Worm (Caenorhabditis elegans) whole organism, L2 larva: ENCODE measurements around the gene F29C4.4.

Source experiments
- F13H6.1 ChIP-seq: sonication (generic microtip); optimal IDR thresholded peaks from 2 replicates; lab custom pipeline; 2016; ENCODE audit warnings: missing genetic modification characterization, missing compliant biosample characterization
- R02D3.7 ChIP-seq: fragments of 150-350 bp; optimal IDR thresholded peaks from 2 replicates; lab custom pipeline; 2014; ENCODE audit warnings: missing biosample characterization, missing genetic modification characterization
- Y55F3AM.14 ChIP-seq: fragments of 200-800 bp; sonication (Bioruptor generic); optimal IDR thresholded peaks from 2 replicates; lab custom pipeline; 2018; ENCODE audit warnings: mild to moderate bottlenecking, missing genetic modification characterization, missing compliant biosample characterization
- ZK546.5 ChIP-seq: sonication (generic microtip); optimal IDR thresholded peaks from 2 replicates; lab custom pipeline; 2017; ENCODE audit warnings: missing biosample characterization, missing genetic modification characterization
- alr-1 ChIP-seq: fragments of 150-350 bp; optimal IDR thresholded peaks from 2 replicates; lab custom pipeline; 2014; ENCODE audit warnings: missing biosample characterization, missing genetic modification characterization
- aly-2 ChIP-seq: fragments of 150-350 bp; optimal IDR thresholded peaks from 2 replicates; lab custom pipeline; 2014; ENCODE audit warnings: missing biosample characterization, missing genetic modification characterization
- ama-1 ChIP-seq: fragments of 150-350 bp; optimal IDR thresholded peaks from 2 replicates; lab custom pipeline; 2018; ENCODE audit warnings: inconsistent platforms
- ceh-16 ChIP-seq: fragments of 150-350 bp; optimal IDR thresholded peaks from 2 replicates; lab custom pipeline; 2014; ENCODE audit warnings: missing biosample characterization, missing genetic modification characterization
- ceh-82 ChIP-seq: fragments of 150-350 bp; optimal IDR thresholded peaks from 2 replicates; lab custom pipeline; 2014; ENCODE audit warnings: missing biosample characterization, missing genetic modification characterization
- dmd-4 ChIP-seq: sonication (generic microtip); optimal IDR thresholded peaks from 2 replicates; lab custom pipeline; 2017; ENCODE audit warnings: missing biosample characterization, missing genetic modification characterization
- egl-27 ChIP-seq: sonication (generic microtip); optimal IDR thresholded peaks from 3 replicates; lab custom pipeline; 2017; ENCODE audit warnings: missing biosample characterization, missing genetic modification reagents, missing genetic modification characterization
- elt-1 ChIP-seq: fragments of 150-350 bp; optimal IDR thresholded peaks from 2 replicates; lab custom pipeline; 2014; ENCODE audit warnings: missing biosample characterization, missing genetic modification characterization
- elt-3 ChIP-seq: sonication (generic microtip); optimal IDR thresholded peaks from 2 replicates; lab custom pipeline; 2017; ENCODE audit warnings: missing biosample characterization, missing genetic modification characterization
- fos-1 ChIP-seq: fragments of 150-350 bp; optimal IDR thresholded peaks from 2 replicates; lab custom pipeline; 2014; ENCODE audit warnings: missing biosample characterization, missing genetic modification characterization
- gmeb-1 ChIP-seq: fragments of 150-350 bp; optimal IDR thresholded peaks from 2 replicates; lab custom pipeline; 2014; ENCODE audit warnings: missing biosample characterization, missing genetic modification characterization
- lin-11 ChIP-seq: fragments of 150-350 bp; sonication (generic microtip); optimal IDR thresholded peaks from 2 replicates; lab custom pipeline; 2014; ENCODE audit warnings: missing biosample characterization, missing genetic modification characterization, inconsistent platforms, mixed read lengths
- lin-13 ChIP-seq: fragments of 150-350 bp; optimal IDR thresholded peaks from 2 replicates; lab custom pipeline; 2014; ENCODE audit warnings: missing biosample characterization, missing genetic modification reagents, missing genetic modification characterization
- lin-39 ChIP-seq: fragments of 150-350 bp; optimal IDR thresholded peaks from 2 replicates; lab custom pipeline; 2014; ENCODE audit warnings: missing biosample characterization, missing genetic modification reagents, missing genetic modification characterization
- lsy-2 ChIP-seq, 2 experiments: fragments of 150-350 bp in 1 of 2; sonication (generic microtip) in 1 of 2; optimal IDR thresholded peaks; 2 replicates each; lab custom pipeline; 2014 to 2017; ENCODE audit warnings: missing biosample characterization in 2 of 2, missing genetic modification characterization in 2 of 2
- mab-5 ChIP-seq: fragments of 150-350 bp; optimal IDR thresholded peaks from 2 replicates; lab custom pipeline; 2014; ENCODE audit warnings: missing biosample characterization, missing genetic modification characterization
- mbf-1 ChIP-seq: sonication (generic microtip); optimal IDR thresholded peaks from 2 replicates; lab custom pipeline; 2017; ENCODE audit warnings: missing biosample characterization, missing genetic modification characterization
- nhr-11 ChIP-seq: fragments of 150-350 bp; optimal IDR thresholded peaks from 2 replicates; lab custom pipeline; 2014; ENCODE audit warnings: missing biosample characterization, missing genetic modification characterization
- nhr-12 ChIP-seq: fragments of 150-350 bp; optimal IDR thresholded peaks from 2 replicates; lab custom pipeline; 2014; ENCODE audit warnings: missing biosample characterization, missing genetic modification characterization
- nhr-129 ChIP-seq: fragments of 150-350 bp; optimal IDR thresholded peaks from 2 replicates; lab custom pipeline; 2014; ENCODE audit warnings: missing biosample characterization, missing genetic modification characterization
- nhr-23 ChIP-seq: fragments of 150-350 bp; optimal IDR thresholded peaks from 2 replicates; lab custom pipeline; 2014; ENCODE audit warnings: missing biosample characterization, missing genetic modification reagents, missing genetic modification characterization
- nhr-237 ChIP-seq: fragments of 150-350 bp; optimal IDR thresholded peaks from 2 replicates; lab custom pipeline; 2014; ENCODE audit warnings: missing biosample characterization, missing genetic modification characterization
- nhr-6 ChIP-seq: fragments of 150-350 bp; optimal IDR thresholded peaks from 2 replicates; lab custom pipeline; 2014; ENCODE audit warnings: missing biosample characterization, missing genetic modification characterization
- nhr-77 ChIP-seq: fragments of 150-350 bp; optimal IDR thresholded peaks from 2 replicates; lab custom pipeline; 2014; ENCODE audit warnings: missing biosample characterization, missing genetic modification characterization
- sem-4 ChIP-seq: fragments of 150-350 bp; optimal IDR thresholded peaks from 2 replicates; lab custom pipeline; 2014; ENCODE audit warnings: missing biosample characterization, missing genetic modification reagents, missing genetic modification characterization
- skn-1 ChIP-seq: sonication (generic microtip); optimal IDR thresholded peaks from 2 replicates; lab custom pipeline; 2017; ENCODE audit warnings: missing biosample characterization, missing genetic modification characterization
- sma-9 ChIP-seq, 2 experiments: fragments of 150-350 bp in 1 of 2; sonication (generic microtip) in 1 of 2; optimal IDR thresholded peaks; 2 replicates each; lab custom pipeline; 2014 to 2016; ENCODE audit warnings: missing genetic modification characterization in 2 of 2, mild to moderate bottlenecking in 1 of 2, missing biosample characterization in 1 of 2, missing compliant biosample characterization in 1 of 2, missing genetic modification reagents in 1 of 2, moderate library complexity in 1 of 2
- unc-39 ChIP-seq: fragments of 150-350 bp; optimal IDR thresholded peaks from 2 replicates; lab custom pipeline; 2014; ENCODE audit warnings: missing biosample characterization, missing genetic modification characterization
- unc-62 ChIP-seq: fragments of 150-350 bp; optimal IDR thresholded peaks from 2 replicates; lab custom pipeline; 2014; ENCODE audit warnings: missing biosample characterization, missing genetic modification reagents, missing genetic modification characterization
- zag-1 ChIP-seq: fragments of 150-350 bp; optimal IDR thresholded peaks from 2 replicates; lab custom pipeline; 2014; ENCODE audit warnings: missing biosample characterization, missing genetic modification characterization
- ztf-4 ChIP-seq: fragments of 150-350 bp; optimal IDR thresholded peaks from 2 replicates; lab custom pipeline; 2014; ENCODE audit warnings: missing biosample characterization, missing genetic modification characterization

The F29C4.4 gene

ce11 chrIV:143807-144371, 32.4 kb downstream of the F29C4.4 start (continued):
- TF ChIP-seq R02D3.7 (tag; lab: Kevin White, UChicago) (no peak), fos-1 (tag; lab: Kevin White, UChicago) (peak; percentile 46), ceh-16 (no peak), unc-62 (GFP tag; lab: Kevin White, UChicago) (no peak), nhr-237 (tag; lab: Kevin White, UChicago) (no peak), ZK546.5 (tag; lab: Kevin White, UChicago) (no peak), lin-13 (GFP tag; lab: Kevin White, UChicago) (peak; percentile 41), dmd-4 (tag; lab: Kevin White, UChicago) (no peak), F13H6.1 (tag; lab: Kevin White, UChicago) (peak; percentile 56), elt-1 (no peak), Y55F3AM.14 (GFP tag; lab: Kevin White, UChicago) (peak; percentile 7), lin-11 (peak; percentile 48), nhr-23 (tag; lab: Kevin White, UChicago) (no peak), mab-5 (tag; lab: Kevin White, UChicago) (peak; percentile 1), nhr-129 (tag; lab: Kevin White, UChicago) (peak; percentile 83), gmeb-1 (tag; lab: Kevin White, UChicago) (peak; percentile 41), mbf-1 (tag; lab: Kevin White, UChicago) (no peak), lsy-2 (tag; optimal IDR thresholded peaks at IDR 0.05; lab: Kevin White, UChicago) (peak; percentile 32 to 55), nhr-6 (tag; lab: Kevin White, UChicago) (no peak)
- TF ChIP-seq, all 48 proteins: peak for 14

- TF ChIP-seq alr-1 (tag; lab: Kevin White, UChicago) (no peak), fos-1 (tag; lab: Kevin White, UChicago) (no peak), ceh-82 (tag; lab: Kevin White, UChicago) (no peak), skn-1 (tag; lab: Kevin White, UChicago) (no peak), ztf-4 (no peak), lin-13 (GFP tag; lab: Kevin White, UChicago) (no peak), zag-1 (no peak), lsy-2 (tag; optimal IDR thresholded peaks at IDR 0.05; lab: Kevin White, UChicago) (no peak), ama-1 (no peak), unc-39 (tag; lab: Kevin White, UChicago) (no peak), nhr-23 (tag; lab: Kevin White, UChicago) (no peak), nhr-12 (tag; lab: Kevin White, UChicago) (no peak), gmeb-1 (tag; lab: Kevin White, UChicago) (no peak), Y55F3AM.14 (GFP tag; lab: Kevin White, UChicago) (no peak)
Measured at ce11 chrIV:147819-148218, 36.3 kb downstream of the F29C4.4 start, which contains the start of gene col-99. Gene col-99, minus strand, starts transcription at chrIV:147919.

- TF ChIP-seq ceh-82 (tag; lab: Kevin White, UChicago), result no peak
- TF ChIP-seq lsy-2 (tag; optimal IDR thresholded peaks at IDR 0.05; lab: Kevin White, UChicago), result no peak
- no peak for TF ChIP-seq sem-4 (tag; lab: Kevin White, UChicago)
- TF ChIP-seq ZK546.5 (tag; lab: Kevin White, UChicago), result no peak
- TF ChIP-seq ceh-16, result no peak
- no peak for TF ChIP-seq fos-1 (tag; lab: Kevin White, UChicago)
- TF ChIP-seq nhr-129 (tag; lab: Kevin White, UChicago), result no peak
- no peak for TF ChIP-seq Y55F3AM.14 (GFP tag; lab: Kevin White, UChicago)
- TF ChIP-seq lin-13 (GFP tag; lab: Kevin White, UChicago), result no peak
- no peak for TF ChIP-seq sma-9 (GFP tag; optimal IDR thresholded peaks at IDR 0.05; lab: Kevin White, UChicago)
- TF ChIP-seq sma-9 (tag; optimal IDR thresholded peaks at IDR 0.05; lab: Kevin White, UChicago), result no peak
- no peak for TF ChIP-seq nhr-77 (tag; lab: Kevin White, UChicago)
- no peak for TF ChIP-seq egl-27 (tag; lab: Kevin White, UChicago)
- no peak for TF ChIP-seq aly-2 (tag; lab: Kevin White, UChicago)
- TF ChIP-seq nhr-12 (tag; lab: Kevin White, UChicago), result no peak
- TF ChIP-seq ama-1, result no peak
- no peak for TF ChIP-seq nhr-23 (tag; lab: Kevin White, UChicago)
- TF ChIP-seq F13H6.1 (tag; lab: Kevin White, UChicago), result no peak
- TF ChIP-seq mab-5 (tag; lab: Kevin White, UChicago), result no peak
- TF ChIP-seq elt-3 (tag; lab: Kevin White, UChicago), result no peak
- no peak for TF ChIP-seq nhr-11 (tag; lab: Kevin White, UChicago)
Measured at ce11 chrIV:148756-149155, 37.3 kb downstream of the F29C4.4 start.

- TF ChIP-seq ztf-4 (no peak), mbf-1 (tag; lab: Kevin White, UChicago) (no peak), lin-39 (no peak), R02D3.7 (tag; lab: Kevin White, UChicago) (no peak), unc-39 (tag; lab: Kevin White, UChicago) (no peak), lin-11 (no peak), zag-1 (no peak), nhr-129 (tag; lab: Kevin White, UChicago) (no peak), ceh-82 (tag; lab: Kevin White, UChicago) (no peak), nhr-11 (tag; lab: Kevin White, UChicago) (no peak), nhr-77 (tag; lab: Kevin White, UChicago) (no peak), sma-9 (GFP tag; optimal IDR thresholded peaks at IDR 0.05; lab: Kevin White, UChicago) (no peak), sma-9 (tag; optimal IDR thresholded peaks at IDR 0.05; lab: Kevin White, UChicago) (no peak)
Measured at ce11 chrIV:149794-150193, 38.3 kb downstream of the F29C4.4 start.
